Fruit fly (Drosophila melanogaster): Measurements from ENCODE around the gene jar.

jar gene

dm6 chr3R:24320342-24320711 lies 49.3 kb upstream of the jar start (continued):
- TF ChIP-seq CG10979 (tag; optimal IDR thresholded peaks at IDR 0.05) (peak; percentile 41), pros (GFP tag; optimal IDR thresholded peaks at IDR 0.05) (peak; percentile 30), amos (GFP tag; IDR thresholded peaks at IDR 0.05; ENCODE audit: partially characterized antibody) (peak; percentile 74), CG17829 (tag; optimal IDR thresholded peaks at IDR 0.05) (peak; percentile 28), CG8924 (tag; optimal IDR thresholded peaks at IDR 0.05) (peak; percentile 88), HLH4C (GFP tag; IDR thresholded peaks at IDR 0.05; ENCODE audit: partially characterized antibody) (peak; percentile 66), row (GFP tag; IDR thresholded peaks at IDR 0.05) (peak; percentile 16; the same call in 1 of the 3 replicates), CG14710 (tag; optimal IDR thresholded peaks at IDR 0.05) (peak; percentile 38), CG12299 (tag; optimal IDR thresholded peaks at IDR 0.05) (peak; percentile 68), her (GFP tag; optimal IDR thresholded peaks at IDR 0.05) (peak; percentile 4), CG30403 (GFP tag; optimal IDR thresholded peaks at IDR 0.05) (peak; percentile 6), CG17912 (GFP tag; optimal IDR thresholded peaks at IDR 0.05) (peak; percentile 25), CG16779 (GFP tag; IDR thresholded peaks at IDR 0.05) (no peak), lov (optimal IDR thresholded peaks at IDR 0.05) (no peak), lov (GFP tag; IDR thresholded peaks at IDR 0.05) (no peak), vnd (GFP tag; IDR thresholded peaks at IDR 0.05; ENCODE audit: partially characterized antibody) (peak; percentile 53; the same call in 2 of the 3 replicates), cad (GFP tag; optimal IDR thresholded peaks at IDR 0.05) (no peak), zen2 (GFP tag; IDR thresholded peaks at IDR 0.05; ENCODE audit: partially characterized antibody) (peak; percentile 57; the same call in 2 of the 3 replicates), MESR4 (GFP tag; optimal IDR thresholded peaks at IDR 0.05) (peak; percentile 43), BEAF-32 (GFP tag; optimal IDR thresholded peaks at IDR 0.05) (peak; percentile 75), Med (GFP tag) (peak; percentile 76), phol (tag; optimal IDR thresholded peaks at IDR 0.05) (peak; percentile 98), sens (GFP tag) (peak; percentile 90), E2f2 (GFP tag; IDR thresholded peaks at IDR 0.05) (peak; percentile 88), unc-4 (GFP tag; IDR thresholded peaks at IDR 0.05; ENCODE audit: partially characterized antibody) (peak; percentile 63), pzg (GFP tag; optimal IDR thresholded peaks at IDR 0.05) (peak; percentile 79), CG4730 (GFP tag; IDR thresholded peaks at IDR 0.05) (no peak), Side (GFP tag; optimal IDR thresholded peaks at IDR 0.05) (peak; percentile 1), CG16813 (GFP tag; IDR thresholded peaks at IDR 0.05; ENCODE audit: partially characterized antibody) (peak; percentile 57), HmgZ (tag; optimal IDR thresholded peaks at IDR 0.05) (peak; percentile 25), bbx (GFP tag; IDR thresholded peaks at IDR 0.05; ENCODE audit: partially characterized antibody) (peak; percentile 84), ato (GFP tag; IDR thresholded peaks at IDR 0.05; ENCODE audit: partially characterized antibody) (peak; percentile 68), CG32767 (GFP tag; IDR thresholded peaks at IDR 0.05) (0 out of 2 replicates have a peak, but pooled peaks have one; percentile 24), Doc3 (GFP tag; IDR thresholded peaks at IDR 0.05; ENCODE audit: partially characterized antibody) (peak; percentile 38; the same call in 1 of the 3 replicates), CG6791 (GFP tag; IDR thresholded peaks at IDR 0.05; ENCODE audit: partially characterized antibody) (peak; percentile 81), CG2120 (GFP tag; optimal IDR thresholded peaks at IDR 0.05) (no peak), onecut (GFP tag; IDR thresholded peaks at IDR 0.05) (peak; percentile 45; the same call in 1 of the 2 replicates)

- TF ChIP-seq exex (tag; optimal IDR thresholded peaks at IDR 0.05), result peak; percentile 71
- TF ChIP-seq p53 (GFP tag; optimal IDR thresholded peaks at IDR 0.05), result no peak
- TF ChIP-seq CG1024 (GFP tag; IDR thresholded peaks at IDR 0.05), result no peak
- no peak for TF ChIP-seq CG34224 (GFP tag; IDR thresholded peaks at IDR 0.05; ENCODE audit: partially characterized antibody)
- no peak for TF ChIP-seq CG15514 (GFP tag; optimal IDR thresholded peaks at IDR 0.05)
- no peak for TF ChIP-seq Camta (GFP tag; optimal IDR thresholded peaks at IDR 0.05)
- TF ChIP-seq Sry-β (GFP tag; optimal IDR thresholded peaks at IDR 0.05), result no peak
- TF ChIP-seq en (GFP tag; optimal IDR thresholded peaks at IDR 0.05), result peak; percentile 12
- TF ChIP-seq CG32767 (GFP tag; IDR thresholded peaks at IDR 0.05), result no peak
- TF ChIP-seq Hr78 (GFP tag; optimal IDR thresholded peaks at IDR 0.05), result no peak
- no peak for TF ChIP-seq Dek (tag; optimal IDR thresholded peaks at IDR 0.05)
- peak; percentile 12 for TF ChIP-seq kah (GFP tag; optimal IDR thresholded peaks at IDR 0.05)
- peak; percentile 4 for TF ChIP-seq CG34376 (GFP tag; optimal IDR thresholded peaks at IDR 0.05)
These were observed 48.8 kb upstream of the jar start for dm6 chr3R:24319632-24320341.

Data from whole organism, embryonic.